Fruit fly (Drosophila melanogaster) whole organism, embryonic: ENCODE data around the gene CG10581.
A peak's percentile ranks its signal among the peaks of the same experiment; 100 is the strongest.

Experiments
- Ada2b ChIP-seq: fragments of 200-800 bp; sonication (Bioruptor generic); IDR thresholded peaks from 2 replicates; pipeline ENCODE4 v1.3.6; 2022; ENCODE audit warnings: missing biosample characterization, missing genetic modification characterization
- Aef1 ChIP-seq: fragments of 200-800 bp; sonication (Bioruptor generic); IDR thresholded peaks from 3 replicates; pipeline ENCODE4 v1.3.6; 2022; ENCODE audit warnings: missing biosample characterization, missing genetic modification characterization
- CG10565 ChIP-seq: fragments of 200-800 bp; sonication (Bioruptor generic); optimal IDR thresholded peaks from 3 replicates; lab custom pipeline; 2016; ENCODE audit warnings: missing biosample characterization, mild to moderate bottlenecking, missing genetic modification characterization
- CG11247 ChIP-seq: fragments of 200-800 bp; sonication (Bioruptor generic); IDR thresholded peaks from 2 replicates; pipeline ENCODE4 v1.3.6; 2022; ENCODE audit warnings: missing biosample characterization, missing genetic modification characterization
- CG11398 ChIP-seq: fragments of 200-800 bp; sonication (Bioruptor generic); optimal IDR thresholded peaks from 2 replicates; lab custom pipeline; 2016; ENCODE audit warnings: missing biosample characterization, missing genetic modification characterization
- CG15073 ChIP-seq: fragments of 200-800 bp; sonication (Bioruptor generic); optimal IDR thresholded peaks from 2 replicates; lab custom pipeline; 2016; ENCODE audit warnings: missing biosample characterization, missing genetic modification characterization
- CG15269 ChIP-seq: fragments of 200-800 bp; sonication (Bioruptor generic); optimal IDR thresholded peaks from 2 replicates; lab custom pipeline; 2018; ENCODE audit warnings: missing biosample characterization, mild to moderate bottlenecking, missing genetic modification characterization, moderate library complexity
- CG2116 ChIP-seq: fragments of 200-800 bp; sonication (Bioruptor generic); optimal IDR thresholded peaks from 3 replicates; lab custom pipeline; 2018; ENCODE audit warnings: missing biosample characterization, mild to moderate bottlenecking, missing genetic modification characterization
- CG2129 ChIP-seq: fragments of 200-800 bp; sonication (Bioruptor generic); IDR thresholded peaks from 2 replicates; pipeline ENCODE4 v1.3.6; 2022; ENCODE audit warnings: missing biosample characterization, missing genetic modification characterization; ENCODE audit not compliant: partially characterized antibody
- CG2199 ChIP-seq: fragments of 200-800 bp; sonication (Bioruptor generic); IDR thresholded peaks from 3 replicates; pipeline ENCODE4 v1.3.6; 2022; ENCODE audit warnings: missing biosample characterization, missing genetic modification characterization
- CG3726 ChIP-seq: fragments of 200-800 bp; sonication (Bioruptor generic); IDR thresholded peaks from 3 replicates; pipeline ENCODE4, ENCODE4 v1.3.6; 2022; ENCODE audit warnings: missing biosample characterization, missing genetic modification characterization
- CG3847 ChIP-seq: fragments of 200-800 bp; sonication (Bioruptor generic); IDR thresholded peaks from 2 replicates; pipeline ENCODE4 v1.3.6; 2022; ENCODE audit warnings: missing biosample characterization, missing genetic modification characterization
- CG4282 ChIP-seq: fragments of 200-800 bp; sonication (Bioruptor generic); optimal IDR thresholded peaks from 2 replicates; lab custom pipeline; 2016; ENCODE audit warnings: missing biosample characterization, missing genetic modification characterization
- CG4404 ChIP-seq: fragments of 200-800 bp; sonication (Bioruptor generic); IDR thresholded peaks from 2 replicates; pipeline ENCODE4 v1.3.6; 2022; ENCODE audit warnings: missing biosample characterization, missing genetic modification characterization
- CG6272 ChIP-seq: fragments of 200-800 bp; sonication (Bioruptor generic); IDR thresholded peaks from 2 replicates; pipeline ENCODE4 v1.3.6; 2022; ENCODE audit warnings: missing biosample characterization, missing genetic modification characterization
- CG7963 ChIP-seq: fragments of 200-800 bp; sonication (Bioruptor generic); IDR thresholded peaks from 3 replicates; pipeline ENCODE4 v1.3.6; 2022; ENCODE audit warnings: missing biosample characterization, missing genetic modification characterization; ENCODE audit not compliant: partially characterized antibody
- CG8944 ChIP-seq: fragments of 200-800 bp; sonication (Bioruptor generic); optimal IDR thresholded peaks from 3 replicates; lab custom pipeline; 2016; ENCODE audit warnings: missing biosample characterization, missing genetic modification characterization
- CG9215 ChIP-seq: fragments of 200-800 bp; sonication (Bioruptor generic); IDR thresholded peaks from 2 replicates; pipeline ENCODE4 v1.3.6; 2022; ENCODE audit warnings: missing biosample characterization, missing genetic modification characterization
- CoRest ChIP-seq: fragments of 200-800 bp; sonication (Bioruptor generic); optimal IDR thresholded peaks from 3 replicates; lab custom pipeline; 2018; ENCODE audit warnings: missing biosample characterization, mild to moderate bottlenecking, missing genetic modification characterization, moderate library complexity
- Dad ChIP-seq: fragments of 200-800 bp; sonication (Bioruptor generic); optimal IDR thresholded peaks from 3 replicates; lab custom pipeline; 2016; ENCODE audit warnings: missing biosample characterization, missing genetic modification characterization
- GATAe ChIP-seq: fragments of 200-800 bp; sonication (Bioruptor generic); conservative IDR thresholded peaks from 2 replicates; pipeline ENCODE4 v1.3.6; 2022; ENCODE audit warnings: missing biosample characterization, missing genetic modification characterization
- H2.0 ChIP-seq: fragments of 200-800 bp; sonication (Bioruptor generic); IDR thresholded peaks from 2 replicates; pipeline ENCODE4 v1.3.6; 2022; ENCODE audit warnings: missing biosample characterization, missing genetic modification characterization
- Hr3 ChIP-seq: fragments of 200-800 bp; sonication (Bioruptor generic); optimal IDR thresholded peaks from 3 replicates; lab custom pipeline; 2016; ENCODE audit warnings: missing biosample characterization, missing genetic modification characterization
- Lpt ChIP-seq: fragments of >200 bp; optimal IDR thresholded peaks from 2 replicates; lab custom pipeline; 2018; ENCODE audit warnings: missing biosample characterization, missing genetic modification characterization
- Mrtf ChIP-seq: fragments of 200-800 bp; sonication (Bioruptor generic); IDR thresholded peaks from 3 replicates; pipeline ENCODE4 v1.3.6; 2022; ENCODE audit warnings: missing biosample characterization, missing genetic modification characterization
- NC2α ChIP-seq: fragments of 200-800 bp; sonication (Bioruptor generic); optimal IDR thresholded peaks from 2 replicates; lab custom pipeline; 2016; ENCODE audit warnings: missing biosample characterization, missing genetic modification characterization
- Nf-YB ChIP-seq: fragments of 200-800 bp; sonication (Bioruptor generic); optimal IDR thresholded peaks from 3 replicates; lab custom pipeline; 2019; ENCODE audit warnings: missing biosample characterization, mild to moderate bottlenecking, missing genetic modification characterization, moderate library complexity
- Ptx1 ChIP-seq: fragments of 200-800 bp; sonication (Bioruptor generic); IDR thresholded peaks from 2 replicates; pipeline ENCODE4 v1.3.6; 2022; ENCODE audit warnings: missing biosample characterization, missing genetic modification characterization
- Spps ChIP-seq: fragments of 200-800 bp; sonication (Bioruptor generic); optimal IDR thresholded peaks from 2 replicates; lab custom pipeline; 2018; ENCODE audit warnings: missing biosample characterization, mild to moderate bottlenecking, missing genetic modification characterization
- ap ChIP-seq: fragments of 200-800 bp; sonication (Bioruptor generic); IDR thresholded peaks from 2 replicates; pipeline ENCODE4 v1.3.6; 2022; ENCODE audit warnings: missing biosample characterization, missing genetic modification characterization
- ato ChIP-seq: fragments of 200-800 bp; sonication (Bioruptor generic); IDR thresholded peaks from 2 replicates; pipeline ENCODE4 v1.3.6; 2022; ENCODE audit warnings: missing biosample characterization, missing genetic modification characterization; ENCODE audit not compliant: partially characterized antibody
- bigmax ChIP-seq: fragments of 200-800 bp; sonication (Bioruptor generic); optimal IDR thresholded peaks from 2 replicates; lab custom pipeline; 2018; ENCODE audit warnings: missing biosample characterization, mild to moderate bottlenecking, missing genetic modification characterization
- btn ChIP-seq: fragments of 200-800 bp; sonication (Bioruptor generic); optimal IDR thresholded peaks from 2 replicates; lab custom pipeline; 2016; ENCODE audit warnings: missing biosample characterization, missing genetic modification characterization
- cad ChIP-seq: fragments of >200 bp; optimal IDR thresholded peaks from 2 replicates; lab custom pipeline; 2017; ENCODE audit warnings: missing biosample characterization, missing genetic modification characterization
- crol ChIP-seq: fragments of 200-800 bp; sonication (Bioruptor generic); IDR thresholded peaks from 2 replicates; pipeline ENCODE4 v1.3.6; 2022; ENCODE audit warnings: missing biosample characterization, missing genetic modification characterization
- crp ChIP-seq, 2 experiments: fragments of 200-800 bp; sonication (Bioruptor generic); optimal IDR thresholded peaks; 2 replicates in 1 of 2; 3 replicates in 1 of 2; lab custom pipeline; 2017; ENCODE audit warnings: missing biosample characterization in 2 of 2, missing genetic modification characterization in 2 of 2, mild to moderate bottlenecking in 1 of 2, moderate library complexity in 1 of 2
- dmrt99B ChIP-seq: fragments of 200-800 bp; sonication (Bioruptor generic); optimal IDR thresholded peaks from 2 replicates; lab custom pipeline; 2018; ENCODE audit warnings: missing biosample characterization, mild to moderate bottlenecking, missing genetic modification characterization, moderate library complexity
- emc ChIP-seq: fragments of 200-800 bp; sonication (Bioruptor generic); optimal IDR thresholded peaks from 2 replicates; lab custom pipeline; 2016; ENCODE audit warnings: missing biosample characterization, missing genetic modification characterization
- eve ChIP-seq, 2 experiments: fragments of >200 bp; optimal IDR thresholded peaks; 2 replicates each; lab custom pipeline; 2017; ENCODE audit warnings: missing biosample characterization in 2 of 2, missing genetic modification characterization in 2 of 2
- gt ChIP-seq: fragments of 200-800 bp; sonication (Bioruptor generic); IDR thresholded peaks from 2 replicates; pipeline ENCODE4 v1.3.6; 2022; ENCODE audit warnings: missing biosample characterization, missing genetic modification characterization
- hb ChIP-seq: fragments of 200-800 bp; sonication (Bioruptor generic); IDR thresholded peaks from 3 replicates; pipeline ENCODE4 v1.3.6; 2022; ENCODE audit warnings: missing biosample characterization, missing genetic modification characterization; ENCODE audit not compliant: partially characterized antibody
- insv ChIP-seq, 2 experiments: fragments of 200-800 bp; sonication (Bioruptor generic); optimal IDR thresholded peaks; 3 replicates each; lab custom pipeline; 2016 to 2018; ENCODE audit warnings: missing biosample characterization in 2 of 2, missing genetic modification characterization in 2 of 2
- kah ChIP-seq: fragments of 200-800 bp; sonication (Bioruptor generic); optimal IDR thresholded peaks from 2 replicates; lab custom pipeline; 2018; ENCODE audit warnings: missing biosample characterization, mild to moderate bottlenecking, missing genetic modification characterization
- lbe ChIP-seq: fragments of 200-800 bp; sonication (Bioruptor generic); optimal IDR thresholded peaks from 2 replicates; lab custom pipeline; 2016; ENCODE audit warnings: missing biosample characterization, mild to moderate bottlenecking, missing genetic modification characterization
- oc ChIP-seq: fragments of 200-800 bp; sonication (Bioruptor generic); optimal IDR thresholded peaks from 2 replicates; lab custom pipeline; 2018; ENCODE audit warnings: missing biosample characterization, mild to moderate bottlenecking, missing genetic modification characterization, moderate library complexity
- onecut ChIP-seq: fragments of 200-800 bp; sonication (Bioruptor generic); IDR thresholded peaks from 2 replicates; pipeline ENCODE4 v1.3.6; 2022; ENCODE audit warnings: missing biosample characterization, missing genetic modification characterization
- pzg ChIP-seq: fragments of 200-800 bp; sonication (Bioruptor generic); optimal IDR thresholded peaks from 3 replicates; lab custom pipeline; 2018; ENCODE audit warnings: missing biosample characterization, mild to moderate bottlenecking, missing genetic modification characterization, moderate library complexity
- ranshi ChIP-seq: fragments of 200-800 bp; sonication (Bioruptor generic); IDR thresholded peaks from 2 replicates; pipeline ENCODE4 v1.3.6; 2022; ENCODE audit warnings: missing biosample characterization, missing genetic modification characterization
- run ChIP-seq: fragments of 200-800 bp; sonication (Bioruptor generic); optimal IDR thresholded peaks from 3 replicates; lab custom pipeline; 2018; ENCODE audit warnings: missing biosample characterization, mild to moderate bottlenecking, missing genetic modification characterization
- sim ChIP-seq: fragments of 200-800 bp; sonication (Bioruptor generic); IDR thresholded peaks from 2 replicates; pipeline ENCODE4 v1.3.6; 2022; ENCODE audit warnings: missing biosample characterization, missing genetic modification characterization
- yki ChIP-seq: fragments of >200 bp; optimal IDR thresholded peaks from 3 replicates; lab custom pipeline; 2018

The CG10581 gene

dm6 chr3L:21026025-21026916, 7.7 kb downstream of the CG10581 start (continued):
- TF ChIP-seq crol (peak; percentile 57), lbe (GFP tag; lab: Kevin White, UChicago) (peak; percentile 15), emc (GFP tag; lab: Kevin White, UChicago) (no peak), Ada2b (GFP tag; lab: Robert Waterston, UW) (no peak), GATAe (GFP tag; lab: Robert Waterston, UW) (no peak), oc (tag; lab: Kevin White, UChicago) (peak; percentile 1), Dad (GFP tag; lab: Kevin White, UChicago) (no peak), CG4404 (GFP tag; lab: Robert Waterston, UW) (no peak), NC2α (GFP tag; lab: Kevin White, UChicago) (no peak), CG8944 (no peak), pzg (GFP tag; lab: Kevin White, UChicago) (no peak), CG2129 (GFP tag; lab: Robert Waterston, UW) (no peak), CG10565 (GFP tag; lab: Kevin White, UChicago) (no peak), Lpt (no peak), CG6272 (GFP tag; lab: Robert Waterston, UW) (no peak), CG11247 (GFP tag; lab: Robert Waterston, UW) (no peak), H2.0 (GFP tag; lab: Robert Waterston, UW) (no peak), Nf-YB (no peak), sim (no peak), cad (no peak), CG3726 (GFP tag; lab: Robert Waterston, UW) (no peak), insv (GFP tag; optimal IDR thresholded peaks at IDR 0.05; lab: Kevin White, UChicago) (no peak), CG15269 (tag; lab: Kevin White, UChicago) (no peak), CG11398 (GFP tag; lab: Kevin White, UChicago) (no peak), gt (no peak), ap (GFP tag; lab: Robert Waterston, UW) (no peak), eve (GFP tag; optimal IDR thresholded peaks at IDR 0.05; lab: Kevin White, UChicago) (no peak), kah (GFP tag; lab: Kevin White, UChicago) (peak; percentile 65), dmrt99B (peak; percentile 26), hb (no peak), CG9215 (GFP tag; lab: Robert Waterston, UW) (no peak), CG3847 (GFP tag; lab: Robert Waterston, UW) (no peak), CG2199 (GFP tag; lab: Robert Waterston, UW) (no peak), crp (GFP tag; optimal IDR thresholded peaks at IDR 0.05; lab: Kevin White, UChicago) (no peak), onecut (GFP tag; lab: Robert Waterston, UW) (peak; percentile 88), CG7963 (GFP tag; lab: Robert Waterston, UW) (no peak), Hr3 (no peak), CG15073 (no peak), CoRest (tag; lab: Kevin White, UChicago) (peak; percentile 24), CG2116 (GFP tag; lab: Kevin White, UChicago) (no peak), bigmax (GFP tag; lab: Kevin White, UChicago) (no peak), yki (lab: Kevin White, UChicago) (peak; percentile 96), Spps (tag; lab: Kevin White, UChicago) (no peak), Aef1 (GFP tag; lab: Robert Waterston, UW) (no peak; the same call in 2 of the 3 replicates), Ptx1 (GFP tag; lab: Robert Waterston, UW) (no peak), CG4282 (no peak), ato (GFP tag; lab: Robert Waterston, UW) (no peak), run (tag; lab: Kevin White, UChicago) (no peak), ranshi (GFP tag; lab: Robert Waterston, UW) (peak; percentile 16; the same call in 1 of the 2 replicates), btn (GFP tag; lab: Kevin White, UChicago) (no peak), Mrtf (no peak)
